Worm (Caenorhabditis elegans) whole organism, L1 larva: Measurements from ENCODE around the gene dyci-1.

ENCODE experiments used
- C04F5.9 ChIP-seq: sonication (generic microtip); optimal IDR thresholded peaks from 2 replicates; lab custom pipeline; 2016; ENCODE audit warnings: missing genetic modification characterization, missing compliant biosample characterization
- C16A3.4 ChIP-seq: fragments of 150-350 bp; optimal IDR thresholded peaks from 2 replicates; lab custom pipeline; 2014; ENCODE audit warnings: missing biosample characterization, missing genetic modification characterization
- C34B4.2 ChIP-seq: sonication (generic microtip); optimal IDR thresholded peaks from 2 replicates; lab custom pipeline; 2017; ENCODE audit warnings: mild to moderate bottlenecking, missing genetic modification characterization, missing compliant biosample characterization
- F16B12.6 ChIP-seq: fragments of 150-350 bp; optimal IDR thresholded peaks from 2 replicates; lab custom pipeline; 2014; ENCODE audit warnings: missing biosample characterization, missing genetic modification characterization
- Y116A8C.19 ChIP-seq: sonication (generic microtip); optimal IDR thresholded peaks from 2 replicates; lab custom pipeline; 2016; ENCODE audit warnings: missing compliant biosample characterization, missing genetic modification characterization, borderline replicate concordance
- aly-2 ChIP-seq: fragments of 150-350 bp; optimal IDR thresholded peaks from 2 replicates; lab custom pipeline; 2014; ENCODE audit warnings: missing biosample characterization, missing genetic modification characterization
- ama-1 ChIP-seq: fragments of 150-350 bp; optimal IDR thresholded peaks from 2 replicates; lab custom pipeline; 2014
- blmp-1 ChIP-seq: fragments of 150-350 bp; optimal IDR thresholded peaks from 2 replicates; lab custom pipeline; 2014; ENCODE audit warnings: missing biosample characterization, missing genetic modification characterization
- ceh-63 ChIP-seq: fragments of 200-800 bp; sonication (Bioruptor generic); optimal IDR thresholded peaks from 2 replicates; lab custom pipeline; 2018; ENCODE audit warnings: mild to moderate bottlenecking, missing genetic modification characterization, missing compliant biosample characterization
- ceh-82 ChIP-seq, 3 experiments: fragments of 150-350 bp in 1 of 3; sonication (generic microtip) in 2 of 3; optimal IDR thresholded peaks; 2 replicates each; lab custom pipeline; 2014 to 2017; ENCODE audit warnings: missing biosample characterization in 3 of 3, missing genetic modification characterization in 3 of 3
- ceh-88 ChIP-seq: fragments of 200-800 bp; sonication (Bioruptor generic); IDR thresholded peaks from 2 replicates; pipeline ENCODE4 v1.3.6; 2022; ENCODE audit warnings: missing genetic modification characterization, missing compliant biosample characterization
- dsc-1 ChIP-seq: sonication (generic microtip); optimal IDR thresholded peaks from 2 replicates; lab custom pipeline; 2016; ENCODE audit warnings: mild to moderate bottlenecking, missing genetic modification characterization, missing compliant biosample characterization
- efl-3 ChIP-seq: fragments of 200-800 bp; sonication (Bioruptor generic); optimal IDR thresholded peaks from 2 replicates; lab custom pipeline; 2018; ENCODE audit warnings: mild to moderate bottlenecking, missing genetic modification characterization, missing compliant biosample characterization
- egl-13 ChIP-seq: sonication (generic microtip); optimal IDR thresholded peaks from 2 replicates; lab custom pipeline; 2016; ENCODE audit warnings: missing genotype, missing genetic modification reagents, missing genetic modification characterization, missing compliant biosample characterization
- elt-2 ChIP-seq: sonication (generic microtip); optimal IDR thresholded peaks from 2 replicates; lab custom pipeline; 2016; ENCODE audit warnings: missing genetic modification characterization, mild to moderate bottlenecking, inconsistent platforms, missing compliant biosample characterization, missing genetic modification reagents
- elt-3 ChIP-seq, 6 experiments: fragments of 150-350 bp in 1 of 6; sonication (generic microtip); optimal IDR thresholded peaks; 2 replicates each; lab custom pipeline; 2017 to 2018; ENCODE audit warnings: missing biosample characterization in 6 of 6, missing genetic modification characterization in 6 of 6, inconsistent platforms in 1 of 6
- fos-1 ChIP-seq: fragments of 150-350 bp; optimal IDR thresholded peaks from 2 replicates; lab custom pipeline; 2014; ENCODE audit warnings: missing biosample characterization, missing genetic modification characterization
- grh-1 ChIP-seq: fragments of 200-800 bp; sonication (Bioruptor generic); IDR thresholded peaks from 2 replicates; pipeline ENCODE4 v1.3.6; 2022; ENCODE audit warnings: missing genetic modification reagents, missing genetic modification characterization, missing compliant biosample characterization
- hlh-4 ChIP-seq: sonication (generic microtip); optimal IDR thresholded peaks from 2 replicates; lab custom pipeline; 2016; ENCODE audit warnings: mild to moderate bottlenecking, missing genetic modification characterization, missing compliant biosample characterization
- hpl-2 ChIP-seq: fragments of 150-350 bp; optimal IDR thresholded peaks from 2 replicates; lab custom pipeline; 2014; ENCODE audit warnings: missing biosample characterization, missing genetic modification reagents, missing genetic modification characterization
- isw-1 ChIP-seq: fragments of 200-800 bp; sonication (Bioruptor generic); IDR thresholded peaks from 2 replicates; pipeline ENCODE4 v1.3.6; 2022; ENCODE audit warnings: missing genetic modification characterization, missing compliant biosample characterization
- jun-1 ChIP-seq: fragments of 150-350 bp; optimal IDR thresholded peaks from 2 replicates; lab custom pipeline; 2014; ENCODE audit warnings: missing biosample characterization, missing genetic modification reagents, missing genetic modification characterization
- lin-14 ChIP-seq: fragments of 200-800 bp; sonication (Bioruptor generic); optimal IDR thresholded peaks from 2 replicates; lab custom pipeline; 2018; ENCODE audit warnings: mild to moderate bottlenecking, missing genetic modification characterization, moderate library complexity, missing compliant biosample characterization
- lin-15B ChIP-seq: fragments of 150-350 bp; sonication (generic microtip); optimal IDR thresholded peaks from 3 replicates; lab custom pipeline; 2014; ENCODE audit warnings: missing biosample characterization, missing genetic modification characterization
- lin-39 ChIP-seq: fragments of 150-350 bp; optimal IDR thresholded peaks from 2 replicates; lab custom pipeline; 2014; ENCODE audit warnings: missing biosample characterization, missing genetic modification reagents, missing genetic modification characterization
- lir-3 ChIP-seq: sonication (generic microtip); optimal IDR thresholded peaks from 2 replicates; lab custom pipeline; 2016; ENCODE audit warnings: mild to moderate bottlenecking, missing genetic modification characterization, moderate library complexity, missing compliant biosample characterization; ENCODE audit not compliant: poor library complexity
- lsy-2 ChIP-seq, 2 experiments: fragments of 150-350 bp; optimal IDR thresholded peaks; 2 replicates each; lab custom pipeline; 2014; ENCODE audit warnings: missing biosample characterization in 2 of 2, missing genetic modification characterization in 2 of 2
- mab-9 ChIP-seq: fragments of 200-800 bp; sonication (Bioruptor generic); IDR thresholded peaks from 2 replicates; pipeline ENCODE4 v1.3.6; 2022; ENCODE audit warnings: missing genetic modification reagents, missing genetic modification characterization, missing compliant biosample characterization
- mef-2 ChIP-seq: fragments of 150-350 bp; optimal IDR thresholded peaks from 2 replicates; lab custom pipeline; 2014; ENCODE audit warnings: missing biosample characterization, missing genetic modification characterization
- nhr-11 ChIP-seq: fragments of 150-350 bp; optimal IDR thresholded peaks from 2 replicates; lab custom pipeline; 2014; ENCODE audit warnings: missing biosample characterization, missing genetic modification characterization
- nhr-12 ChIP-seq: sonication (generic microtip); optimal IDR thresholded peaks from 2 replicates; lab custom pipeline; 2017; ENCODE audit warnings: missing biosample characterization, missing genetic modification characterization
- nhr-19 ChIP-seq: fragments of 200-800 bp; sonication (Bioruptor generic); conservative IDR thresholded peaks from 2 replicates; pipeline ENCODE4 v1.3.6; 2022; ENCODE audit warnings: missing genetic modification characterization, missing compliant biosample characterization
- nhr-237 ChIP-seq: fragments of 150-350 bp; optimal IDR thresholded peaks from 2 replicates; lab custom pipeline; 2014; ENCODE audit warnings: missing biosample characterization, missing genetic modification characterization
- nhr-76 ChIP-seq: sonication (generic microtip); optimal IDR thresholded peaks from 2 replicates; lab custom pipeline; 2017; ENCODE audit warnings: missing biosample characterization, missing genetic modification characterization
- nhr-77 ChIP-seq: fragments of 150-350 bp; optimal IDR thresholded peaks from 2 replicates; lab custom pipeline; 2014; ENCODE audit warnings: missing biosample characterization, missing genetic modification characterization
- nhr-85 ChIP-seq: sonication (generic microtip); peaks from one replicate; lab custom pipeline; 2016; ENCODE audit warnings: missing genetic modification characterization, inconsistent platforms, missing compliant biosample characterization
- nhr-90 ChIP-seq: sonication (generic microtip); optimal IDR thresholded peaks from 2 replicates; lab custom pipeline; 2016; ENCODE audit warnings: mild to moderate bottlenecking, missing genetic modification characterization, missing compliant biosample characterization; ENCODE audit not compliant: poor library complexity
- pag-3 ChIP-seq: sonication (generic microtip); optimal IDR thresholded peaks from 2 replicates; lab custom pipeline; 2017; ENCODE audit warnings: missing genetic modification characterization, mild to moderate bottlenecking, missing compliant biosample characterization, antibody characterized with exemption, borderline replicate concordance; ENCODE audit not compliant: insufficient read depth
- pax-3 ChIP-seq: fragments of 200-800 bp; sonication (Bioruptor generic); optimal IDR thresholded peaks from 2 replicates; lab custom pipeline; 2018; ENCODE audit warnings: mild to moderate bottlenecking, missing genetic modification characterization, moderate library complexity, missing compliant biosample characterization
- rnt-1 ChIP-seq: sonication (generic microtip); optimal IDR thresholded peaks from 2 replicates; lab custom pipeline; 2016; ENCODE audit warnings: mild to moderate bottlenecking, missing genetic modification characterization, moderate library complexity, missing compliant biosample characterization
- skn-1 ChIP-seq: fragments of 150-350 bp; optimal IDR thresholded peaks from 2 replicates; lab custom pipeline; 2014; ENCODE audit warnings: missing biosample characterization, missing genetic modification characterization
- snu-23 ChIP-seq: sonication (generic microtip); optimal IDR thresholded peaks from 2 replicates; lab custom pipeline; 2016; ENCODE audit warnings: missing genetic modification characterization, missing compliant biosample characterization
- sup-37 ChIP-seq: fragments of 200-800 bp; sonication (Bioruptor generic); optimal IDR thresholded peaks from 2 replicates; lab custom pipeline; 2018; ENCODE audit warnings: mild to moderate bottlenecking, missing genetic modification characterization, missing compliant biosample characterization
- tbx-2 ChIP-seq: sonication (generic microtip); optimal IDR thresholded peaks from 2 replicates; lab custom pipeline; 2016; ENCODE audit warnings: missing genetic modification characterization, missing compliant biosample characterization
- unc-130 ChIP-seq: fragments of 150-350 bp; optimal IDR thresholded peaks from 2 replicates; lab custom pipeline; 2017; ENCODE audit warnings: missing biosample characterization, missing genetic modification characterization, inconsistent platforms
- unc-30 ChIP-seq: sonication (generic microtip); optimal IDR thresholded peaks from 2 replicates; lab custom pipeline; 2017; ENCODE audit warnings: missing biosample characterization, missing genetic modification characterization
- unc-62 ChIP-seq: fragments of 150-350 bp; optimal IDR thresholded peaks from 2 replicates; lab custom pipeline; 2014; ENCODE audit warnings: missing biosample characterization, missing genetic modification reagents, missing genetic modification characterization
- unc-86 ChIP-seq: sonication (generic microtip); optimal IDR thresholded peaks from 2 replicates; lab custom pipeline; 2016; ENCODE audit warnings: missing genetic modification characterization, missing compliant biosample characterization
- unc-98 ChIP-seq: fragments of 200-800 bp; sonication (Bioruptor generic); IDR thresholded peaks from 2 replicates; pipeline ENCODE4 v1.3.6; 2022; ENCODE audit warnings: missing genetic modification characterization, missing compliant biosample characterization
- vab-15 ChIP-seq: sonication (generic microtip); optimal IDR thresholded peaks from 2 replicates; lab custom pipeline; 2017; ENCODE audit warnings: missing genotype, mild to moderate bottlenecking, missing genetic modification characterization, missing compliant biosample characterization
- xbp-1 ChIP-seq: sonication (generic microtip); optimal IDR thresholded peaks from 2 replicates; lab custom pipeline; 2016; ENCODE audit warnings: missing genetic modification characterization, missing compliant biosample characterization
- zag-1 ChIP-seq: fragments of 150-350 bp; optimal IDR thresholded peaks from 2 replicates; lab custom pipeline; 2014; ENCODE audit warnings: missing biosample characterization, missing genetic modification characterization

The dyci-1 gene

ce11 chrIV:6790438-6791124 is 5.5 kb upstream of the dyci-1 start, which contains the start of the genes C17H12.2 and vha-8:
Gene C17H12.2 (minus strand): TSS chrIV:6790488.
Gene vha-8 (plus strand): TSS chrIV:6791074.
- TF ChIP-seq nhr-77: peak; percentile 98
- TF ChIP-seq unc-62 (GFP tag; lab: Kevin White, UChicago): no peak
- peak; percentile 66 for TF ChIP-seq pag-3 (tag; lab: Kevin White, UChicago)
- peak; percentile 84 for TF ChIP-seq aly-2 (tag; lab: Kevin White, UChicago)
- peak; percentile 89 for TF ChIP-seq dsc-1 (tag; lab: Kevin White, UChicago)
- peak; percentile 98 for TF ChIP-seq lin-15B (tag; lab: Kevin White, UChicago)
- TF ChIP-seq lir-3 (tag; lab: Kevin White, UChicago): peak; percentile 73
- TF ChIP-seq fos-1: peak; percentile 92
- no peak; the same call in 1 of the 2 replicates for TF ChIP-seq ceh-88 (GFP tag; lab: Robert Waterston, UW)
- TF ChIP-seq efl-3 (GFP tag; lab: Kevin White, UChicago): no peak
- TF ChIP-seq ama-1: peak; percentile 29
- peak; percentile 90 for TF ChIP-seq nhr-19 (GFP tag; lab: Robert Waterston, UW)
- TF ChIP-seq nhr-85 (tag; lab: Kevin White, UChicago): peak; percentile 94
- TF ChIP-seq ceh-82 (tag; optimal IDR thresholded peaks at IDR 0.05; lab: Kevin White, UChicago): peak; percentile 82 to 98 (median 84)
- no peak for TF ChIP-seq nhr-12 (tag; lab: Kevin White, UChicago)
- TF ChIP-seq sup-37: peak; percentile 41
- peak; percentile 7 for TF ChIP-seq elt-2 (tag; lab: Kevin White, UChicago)
- TF ChIP-seq mab-9 (GFP tag; lab: Robert Waterston, UW): peak; percentile 61
- TF ChIP-seq egl-13 (tag; lab: Kevin White, UChicago): peak; percentile 67
- TF ChIP-seq nhr-237 (tag; lab: Kevin White, UChicago): peak; percentile 92
- TF ChIP-seq lin-39 (tag; lab: Kevin White, UChicago): peak; percentile 78
- peak; percentile 85 for TF ChIP-seq unc-86
- no peak for TF ChIP-seq Y116A8C.19 (tag; lab: Kevin White, UChicago)
- peak; percentile 86 for TF ChIP-seq grh-1
- peak; percentile 95 for TF ChIP-seq rnt-1 (tag; lab: Kevin White, UChicago)
- TF ChIP-seq ceh-63: no peak
- TF ChIP-seq unc-130 (tag; lab: Kevin White, UChicago): peak; percentile 97
- peak; percentile 66 for TF ChIP-seq mef-2 (tag; lab: Kevin White, UChicago)
- TF ChIP-seq jun-1 (tag; lab: Kevin White, UChicago): peak; percentile 90
- TF ChIP-seq lsy-2 (tag; optimal IDR thresholded peaks at IDR 0.05; lab: Kevin White, UChicago): peak; percentile 93 to 96
- TF ChIP-seq hpl-2 (GFP tag; lab: Kevin White, UChicago): peak; percentile 64
- peak; percentile 93 for TF ChIP-seq tbx-2 (tag; lab: Kevin White, UChicago)
- peak; percentile 97 for TF ChIP-seq lin-14 (GFP tag; lab: Kevin White, UChicago)
- TF ChIP-seq xbp-1: peak; percentile 92
- peak; percentile 89 for TF ChIP-seq nhr-90
- TF ChIP-seq unc-98 (GFP tag; lab: Robert Waterston, UW): no peak
- peak; percentile 89 for TF ChIP-seq isw-1 (GFP tag; lab: Robert Waterston, UW)
- TF ChIP-seq snu-23 (GFP tag; lab: Kevin White, UChicago): peak; percentile 98
- TF ChIP-seq C16A3.4 (tag; lab: Kevin White, UChicago): peak; percentile 98
- TF ChIP-seq vab-15 (tag; lab: Kevin White, UChicago): peak; percentile 96
- no peak for TF ChIP-seq hlh-4 (tag; lab: Kevin White, UChicago)
- peak in 4 of 6 experiments; percentile 11 to 94 (median 79) for TF ChIP-seq elt-3 (tag; optimal IDR thresholded peaks at IDR 0.05; lab: Kevin White, UChicago)
- no peak for TF ChIP-seq C34B4.2 (tag; lab: Kevin White, UChicago)
- TF ChIP-seq nhr-11: peak; percentile 47
- no peak for TF ChIP-seq unc-30 (tag; lab: Kevin White, UChicago)
- TF ChIP-seq zag-1: peak; percentile 75
- peak; percentile 76 for TF ChIP-seq C04F5.9 (tag; lab: Kevin White, UChicago)
- TF ChIP-seq pax-3 (tag; lab: Kevin White, UChicago): peak; percentile 62
- peak; percentile 93 for TF ChIP-seq blmp-1 (tag; lab: Kevin White, UChicago)
- peak; percentile 63 for TF ChIP-seq F16B12.6 (tag; lab: Kevin White, UChicago)
- peak; percentile 35 for TF ChIP-seq nhr-76
- TF ChIP-seq skn-1 (tag; lab: Kevin White, UChicago): peak; percentile 88
